Fruit fly (Drosophila melanogaster): ENCODE measurements around the gene Ppm1.

Ppm1 gene

DNA sequence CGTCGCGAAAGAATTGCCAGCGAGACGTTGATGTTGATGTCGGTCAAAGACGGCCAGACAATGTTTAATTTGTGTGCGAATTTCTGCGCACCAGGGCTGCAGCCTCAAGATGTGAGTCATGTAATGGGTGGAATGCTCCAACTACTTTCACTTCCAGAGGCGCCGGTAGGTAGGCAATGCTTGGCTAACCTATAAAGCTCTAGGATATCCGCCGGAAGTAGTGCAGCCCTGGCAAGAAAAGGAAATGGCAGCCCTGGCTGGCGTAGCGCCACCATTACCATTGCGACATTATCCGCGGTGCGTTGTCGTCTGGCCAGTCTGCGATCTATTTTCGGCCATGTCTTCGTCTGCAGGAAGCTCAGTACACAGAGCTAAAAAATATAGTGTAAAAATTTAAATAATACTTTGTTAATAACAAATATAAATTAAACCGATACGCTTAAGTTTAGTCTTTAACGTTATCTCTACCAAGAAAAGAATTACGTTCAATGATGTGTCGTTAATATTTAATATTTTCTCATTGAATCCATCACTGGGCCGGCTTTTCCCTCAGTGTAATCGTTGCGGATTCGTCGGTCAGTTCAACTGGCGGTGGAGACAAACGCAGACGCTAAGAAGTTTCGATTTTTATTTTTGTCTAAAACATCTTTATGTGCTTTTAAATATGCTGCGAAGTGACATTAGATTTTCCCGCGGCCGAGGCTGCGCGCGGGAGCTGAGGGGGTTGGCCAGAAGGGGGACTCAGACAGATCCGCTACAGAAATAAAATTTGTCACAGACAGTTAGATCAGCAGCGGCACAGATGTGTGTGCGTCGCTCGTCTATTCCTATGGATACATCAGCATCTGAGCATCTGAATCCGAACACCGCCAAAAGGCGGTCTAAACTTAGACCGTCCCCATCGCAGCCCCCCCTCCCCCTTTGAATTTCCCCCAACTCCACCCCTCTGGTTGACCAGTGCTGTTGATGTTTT lies 30.8 kb downstream of the Ppm1 start:
- TF ChIP-seq CG6808 (GFP tag; optimal IDR thresholded peaks at IDR 0.05) (peak; percentile 63), cyc (GFP tag; optimal IDR thresholded peaks at IDR 0.05) (peak; percentile 51), Eip75B (GFP tag; optimal IDR thresholded peaks at IDR 0.05) (peak; percentile 50), CG3919 (GFP tag; optimal IDR thresholded peaks at IDR 0.05) (peak; percentile 80), CG8319 (GFP tag; optimal IDR thresholded peaks at IDR 0.05) (peak; percentile 0), Hr38 (GFP tag; optimal IDR thresholded peaks at IDR 0.05) (peak; percentile 45), dac (GFP tag; optimal IDR thresholded peaks at IDR 0.05) (peak; percentile 83), CG11294 (GFP tag; IDR thresholded peaks at IDR 0.05) (peak; percentile 69), Ets21C (GFP tag; optimal IDR thresholded peaks at IDR 0.05) (no peak), CG6163 (GFP tag; IDR thresholded peaks at IDR 0.05) (peak; percentile 89), fkh (GFP tag; optimal IDR thresholded peaks at IDR 0.05) (peak; percentile 25), CG8632 (GFP tag; optimal IDR thresholded peaks at IDR 0.05) (no peak), CG3032 (tag; optimal IDR thresholded peaks at IDR 0.05) (peak; percentile 44), Sox102F (GFP tag; optimal IDR thresholded peaks at IDR 0.05) (peak; percentile 60), Eip78C (GFP tag) (peak; percentile 87), spab (GFP tag; optimal IDR thresholded peaks at IDR 0.05) (peak; percentile 34), Ets96B (tag; optimal IDR thresholded peaks at IDR 0.05) (peak; percentile 2), fd59A (GFP tag; optimal IDR thresholded peaks at IDR 0.05) (peak; percentile 33), CG1621 (tag; optimal IDR thresholded peaks at IDR 0.05) (peak; percentile 39), CG4318 (GFP tag; optimal IDR thresholded peaks at IDR 0.05) (peak; percentile 73), Blimp-1 (GFP tag; optimal IDR thresholded peaks at IDR 0.05) (peak; percentile 71), CG6792 (GFP tag; optimal IDR thresholded peaks at IDR 0.05) (peak; percentile 47), topi (GFP tag; optimal IDR thresholded peaks at IDR 0.05) (peak; percentile 48), Met (GFP tag; optimal IDR thresholded peaks at IDR 0.05) (peak; percentile 65), fd85E (GFP tag; optimal IDR thresholded peaks at IDR 0.05) (no peak), CG7368 (GFP tag; optimal IDR thresholded peaks at IDR 0.05) (peak; percentile 71), acj6 (GFP tag; optimal IDR thresholded peaks at IDR 0.05) (peak; percentile 58), Lpt (GFP tag; optimal IDR thresholded peaks at IDR 0.05) (peak; percentile 72), achi (GFP tag; optimal IDR thresholded peaks at IDR 0.05) (peak; percentile 73), CG8119 (GFP tag; IDR thresholded peaks at IDR 0.05) (peak; percentile 85; the same call in 2 of the 3 replicates), CG31627 (GFP tag; optimal IDR thresholded peaks at IDR 0.05) (peak; percentile 30), dsx (GFP tag; optimal IDR thresholded peaks at IDR 0.05; ENCODE audit: poor library complexity, severe bottlenecking) (peak; percentile 41), lz (GFP tag; optimal IDR thresholded peaks at IDR 0.05) (peak; percentile 39), CG10669 (GFP tag; optimal IDR thresholded peaks at IDR 0.05) (peak; percentile 37), ss (GFP tag; optimal IDR thresholded peaks at IDR 0.05) (peak; percentile 44 to 64), Hr4 (GFP tag; optimal IDR thresholded peaks at IDR 0.05) (peak; percentile 87), CG6276 (GFP tag; optimal IDR thresholded peaks at IDR 0.05) (peak; percentile 89), OdsH (GFP tag; optimal IDR thresholded peaks at IDR 0.05) (peak; percentile 76), svp (GFP tag) (peak; percentile 67), vri (GFP tag; optimal IDR thresholded peaks at IDR 0.05) (peak; percentile 35), CG6854 (GFP tag; optimal IDR thresholded peaks at IDR 0.05) (peak; percentile 84), Gug (GFP tag; IDR thresholded peaks at IDR 0.05) (peak; percentile 78), CG16779 (tag; optimal IDR thresholded peaks at IDR 0.05) (peak; percentile 65), Hr39 (GFP tag; optimal IDR thresholded peaks at IDR 0.05) (peak; percentile 62), CG9139 (GFP tag; optimal IDR thresholded peaks at IDR 0.05) (peak; percentile 56), pdm3 (GFP tag; optimal IDR thresholded peaks at IDR 0.05) (peak; percentile 69), CG15336 (GFP tag; IDR thresholded peaks at IDR 0.05) (peak; percentile 90), salr (GFP tag; optimal IDR thresholded peaks at IDR 0.05) (peak; percentile 39 to 52), CG11762 (GFP tag; optimal IDR thresholded peaks at IDR 0.05; ENCODE audit: insufficient read depth) (peak; percentile 39)
